Worm (Caenorhabditis elegans) whole organism, late embryonic: ENCODE measurements around the gene dct-14.

ENCODE experiments used
- C38D4.7 ChIP-seq: fragments of 200-800 bp; sonication (Bioruptor generic); optimal IDR thresholded peaks from 2 replicates; lab custom pipeline; 2018; ENCODE audit warnings: mild to moderate bottlenecking, missing genetic modification characterization, moderate library complexity, missing compliant biosample characterization
- K02D7.2 ChIP-seq: sonication (generic microtip); optimal IDR thresholded peaks from 2 replicates; lab custom pipeline; 2017; ENCODE audit warnings: mild to moderate bottlenecking, missing genetic modification characterization, missing compliant biosample characterization
- K09A11.1 ChIP-seq: sonication (generic microtip); optimal IDR thresholded peaks from 2 replicates; lab custom pipeline; 2017; ENCODE audit warnings: antibody characterized with exemption, mild to moderate bottlenecking, missing genetic modification characterization, missing compliant biosample characterization; ENCODE audit not compliant: insufficient read depth
- T23F11.4 ChIP-seq: fragments of 200-800 bp; sonication (Bioruptor generic); optimal IDR thresholded peaks from 2 replicates; lab custom pipeline; 2018; ENCODE audit warnings: mild to moderate bottlenecking, missing genetic modification characterization, missing compliant biosample characterization
- ceh-31 ChIP-seq: sonication (generic microtip); optimal IDR thresholded peaks from 2 replicates; lab custom pipeline; 2016; ENCODE audit warnings: missing genetic modification characterization, missing compliant biosample characterization
- dve-1 ChIP-seq: sonication (generic microtip); optimal IDR thresholded peaks from 2 replicates; lab custom pipeline; 2017; ENCODE audit warnings: antibody characterized with exemption, mild to moderate bottlenecking, missing genetic modification characterization, missing compliant biosample characterization
- mec-3 ChIP-seq: sonication (generic microtip); optimal IDR thresholded peaks from 2 replicates; lab custom pipeline; 2016; ENCODE audit warnings: borderline replicate concordance, missing genetic modification characterization, missing compliant biosample characterization
- nfya-1 ChIP-seq: sonication (generic microtip); optimal IDR thresholded peaks from 2 replicates; lab custom pipeline; 2017; ENCODE audit warnings: missing genetic modification characterization, mild to moderate bottlenecking, missing compliant biosample characterization, antibody characterized with exemption, moderate library complexity
- pag-3 ChIP-seq: sonication (generic microtip); optimal IDR thresholded peaks from 2 replicates; lab custom pipeline; 2016; ENCODE audit warnings: missing compliant biosample characterization, missing genetic modification characterization, borderline replicate concordance
- pha-4 ChIP-seq: fragments of 150-350 bp; optimal IDR thresholded peaks from 2 replicates; lab custom pipeline; 2018; ENCODE audit warnings: missing biosample characterization, missing genetic modification reagents, missing genetic modification characterization
- rnt-1 ChIP-seq: sonication (generic microtip); optimal IDR thresholded peaks from 2 replicates; lab custom pipeline; 2016; ENCODE audit warnings: missing genetic modification characterization, missing compliant biosample characterization
- sox-4 ChIP-seq: sonication (generic microtip); optimal IDR thresholded peaks from 2 replicates; lab custom pipeline; 2017; ENCODE audit warnings: mild to moderate bottlenecking, missing genetic modification characterization, inconsistent platforms, missing compliant biosample characterization

DNA sequence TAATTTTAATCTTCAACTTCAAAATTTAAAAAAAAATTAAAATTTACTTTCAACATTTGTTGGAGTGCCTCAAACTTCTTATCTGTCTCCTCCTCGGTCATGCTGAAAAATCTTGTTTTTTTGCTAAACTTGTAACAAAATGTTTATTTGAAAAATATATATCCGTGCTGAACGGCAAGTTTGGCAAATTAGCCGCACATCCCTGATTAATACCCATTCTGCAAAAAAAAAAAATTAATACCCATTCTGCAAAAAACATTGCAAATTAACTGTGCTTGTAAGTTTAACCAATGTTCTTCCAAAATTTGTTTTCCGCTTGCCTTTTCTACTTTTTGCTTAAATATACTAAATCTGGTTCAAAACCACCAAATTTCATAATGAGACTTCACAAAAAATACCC is 47.2 kb downstream of the dct-14 start, which contains the start of gene F48F5.6:
- TF ChIP-seq dve-1 (no peak), nfya-1 (no peak), rnt-1 (tag; lab: Kevin White, UChicago) (no peak), C38D4.7 (GFP tag; lab: Kevin White, UChicago) (no peak), pha-4 (tag; lab: Kevin White, UChicago) (no peak), pag-3 (no peak), K09A11.1 (tag; lab: Kevin White, UChicago) (no peak), mec-3 (no peak), K02D7.2 (tag; lab: Kevin White, UChicago) (no peak), T23F11.4 (GFP tag; lab: Kevin White, UChicago) (no peak), ceh-31 (tag; lab: Kevin White, UChicago) (no peak), sox-4 (tag; lab: Kevin White, UChicago) (no peak)
